Fruit fly (Drosophila melanogaster): Measurements from ENCODE around the gene RpS19b.
A peak's percentile ranks its signal among the peaks of the same experiment; 100 is the strongest.

RpS19b gene

dm6 chr3R:23947002-23947401, 13.7 kb upstream of the RpS19b start (continued):
- peak; percentile 60 for TF ChIP-seq CG15601 (tag; optimal IDR thresholded peaks at IDR 0.05)
- no peak for TF ChIP-seq HLH3B (GFP tag; IDR thresholded peaks at IDR 0.05)
- no peak for TF ChIP-seq kah (GFP tag; optimal IDR thresholded peaks at IDR 0.05)
- TF ChIP-seq CG14710 (tag; optimal IDR thresholded peaks at IDR 0.05) = peak; percentile 14
- peak; percentile 29 for TF ChIP-seq CG13296 (GFP tag; optimal IDR thresholded peaks at IDR 0.05)
- no peak for TF ChIP-seq bcd (GFP tag; optimal IDR thresholded peaks at IDR 0.05)
- peak; percentile 34 for TF ChIP-seq CG1529 (GFP tag; optimal IDR thresholded peaks at IDR 0.05)
- TF ChIP-seq Vsx1 (GFP tag; optimal IDR thresholded peaks at IDR 0.05) = peak; percentile 10
- TF ChIP-seq BtbVII (GFP tag; optimal IDR thresholded peaks at IDR 0.05) = peak; percentile 24
- peak; percentile 32 for TF ChIP-seq CG33557 (GFP tag; optimal IDR thresholded peaks at IDR 0.05)
- TF ChIP-seq D19A (tag; optimal IDR thresholded peaks at IDR 0.05) = no peak
- TF ChIP-seq CG32767 (GFP tag; IDR thresholded peaks at IDR 0.05) = no peak
- peak; percentile 31 for TF ChIP-seq CG13424 (tag; optimal IDR thresholded peaks at IDR 0.05)
- no peak for TF ChIP-seq gt (GFP tag; IDR thresholded peaks at IDR 0.05)
- peak; percentile 47 for TF ChIP-seq CG17568 (GFP tag; optimal IDR thresholded peaks at IDR 0.05)
- TF ChIP-seq MTF-1 (GFP tag; optimal IDR thresholded peaks at IDR 0.05; ENCODE audit: borderline replicate concordance) = peak; percentile 24
- no peak for TF ChIP-seq CG14667 (GFP tag; IDR thresholded peaks at IDR 0.05)
- TF ChIP-seq CG17912 (GFP tag; optimal IDR thresholded peaks at IDR 0.05) = peak; percentile 70
- peak; percentile 39 for TF ChIP-seq HLHmδ (GFP tag; optimal IDR thresholded peaks at IDR 0.05)
- TF ChIP-seq hkb (optimal IDR thresholded peaks at IDR 0.05) = no peak
- TF ChIP-seq hkb (GFP tag; IDR thresholded peaks at IDR 0.05) = 0 out of 2 replicates have a peak, but pooled peaks have one; percentile 15

dm6 chr3R:23943843-23944356, 10.6 kb upstream of the RpS19b start:
- TF ChIP-seq CG5953 (GFP tag; IDR thresholded peaks at IDR 0.05) (0 out of 2 replicates have a peak, but pooled peaks have one; percentile 37), pnt (GFP tag; optimal IDR thresholded peaks at IDR 0.05) (peak; percentile 25), Ets65A (GFP tag) (peak; percentile 92), ftz-f1 (GFP tag; optimal IDR thresholded peaks at IDR 0.05) (no peak), Med (GFP tag) (peak; percentile 50), Oaz (GFP tag; IDR thresholded peaks at IDR 0.05) (0 out of 2 replicates have a peak, but pooled peaks have one; percentile 9), disco-r (GFP tag; optimal IDR thresholded peaks at IDR 0.05) (no peak), eve (GFP tag; optimal IDR thresholded peaks at IDR 0.05) (peak in 1 of 2 experiments; percentile 5), CG6854 (GFP tag; optimal IDR thresholded peaks at IDR 0.05) (peak; percentile 29)

dm6 chr3R:23942965-23943413, 9.7 kb upstream of the RpS19b start, which contains the start of gene Gdh:
TSS of gene Gdh (minus strand) at chr3R:23943101.
- peak; percentile 3 for TF ChIP-seq her (GFP tag; optimal IDR thresholded peaks at IDR 0.05)
- TF ChIP-seq tap (tag; optimal IDR thresholded peaks at IDR 0.05) = peak; percentile 41
- peak; percentile 94 for TF ChIP-seq Med (GFP tag)
- TF ChIP-seq CG31365 (tag; optimal IDR thresholded peaks at IDR 0.05) = peak; percentile 15
- TF ChIP-seq lola (GFP tag; optimal IDR thresholded peaks at IDR 0.05) = no peak
- peak; percentile 60; the same call in 1 of the 2 replicates for TF ChIP-seq amos (GFP tag; IDR thresholded peaks at IDR 0.05; ENCODE audit: partially characterized antibody)
- TF ChIP-seq NfI (GFP tag; optimal IDR thresholded peaks at IDR 0.05) = peak; percentile 26
- no peak for TF ChIP-seq CG13123 (GFP tag; optimal IDR thresholded peaks at IDR 0.05)
- TF ChIP-seq Hand (GFP tag; optimal IDR thresholded peaks at IDR 0.05) = peak; percentile 65
- no peak for TF ChIP-seq gem (tag; optimal IDR thresholded peaks at IDR 0.05)
- TF ChIP-seq ERR (GFP tag; optimal IDR thresholded peaks at IDR 0.05) = peak; percentile 40
- peak in 1 of 2 experiments; percentile 13 for TF ChIP-seq dpn (GFP tag; optimal IDR thresholded peaks at IDR 0.05)
- peak; percentile 43; the same call in 1 of the 2 replicates for TF ChIP-seq sob (GFP tag; IDR thresholded peaks at IDR 0.05)
- peak; percentile 26 for TF ChIP-seq kah (GFP tag; optimal IDR thresholded peaks at IDR 0.05)
- TF ChIP-seq lbe (GFP tag; optimal IDR thresholded peaks at IDR 0.05) = peak; percentile 33
- TF ChIP-seq CG12071 (GFP tag; optimal IDR thresholded peaks at IDR 0.05) = peak; percentile 47
- peak; percentile 22 for TF ChIP-seq CG15269 (tag; optimal IDR thresholded peaks at IDR 0.05)
- no peak for TF ChIP-seq Atf3 (GFP tag; optimal IDR thresholded peaks at IDR 0.05)
- TF ChIP-seq oc (tag; optimal IDR thresholded peaks at IDR 0.05) = peak; percentile 56
- peak; percentile 45 for TF ChIP-seq PHDP (tag; optimal IDR thresholded peaks at IDR 0.05)
